Fruit fly (Drosophila melanogaster) whole organism, pupa: ENCODE results near the gene CG42529.
"Not testable (repeated sequence)": the region's sequence is repeated elsewhere in the genome, so short reads cannot be mapped to it uniquely, and the experiment has no call there.

Experiments
- CG10348 ChIP-seq: fragments of 200-800 bp; sonication (Bioruptor generic); IDR thresholded peaks from 2 replicates; pipeline ENCODE4 v1.3.6; 2022; ENCODE audit warnings: missing biosample characterization, missing genetic modification characterization
- CG12605 ChIP-seq: fragments of 200-800 bp; sonication (Bioruptor generic); IDR thresholded peaks from 2 replicates; pipeline ENCODE4 v1.3.6; 2022; ENCODE audit warnings: missing biosample characterization, missing genetic modification characterization
- CG13204 ChIP-seq: fragments of 200-800 bp; sonication (Bioruptor generic); optimal IDR thresholded peaks from 2 replicates; lab custom pipeline; 2018; ENCODE audit warnings: missing biosample characterization, mild to moderate bottlenecking, missing genetic modification characterization, moderate library complexity
- CG14655 ChIP-seq: fragments of 200-800 bp; sonication (Bioruptor generic); optimal IDR thresholded peaks from 3 replicates; lab custom pipeline; 2017; ENCODE audit warnings: mild to moderate bottlenecking, missing biosample characterization, missing genetic modification reagents, missing genetic modification characterization
- CG15710 ChIP-seq: fragments of 200-800 bp; sonication (Bioruptor generic); optimal IDR thresholded peaks from 2 replicates; lab custom pipeline; 2018; ENCODE audit warnings: missing biosample characterization, mild to moderate bottlenecking, missing genetic modification characterization, moderate library complexity
- CG17806 ChIP-seq: fragments of 200-800 bp; sonication (Bioruptor generic); optimal IDR thresholded peaks from 2 replicates; lab custom pipeline; 2018; ENCODE audit warnings: missing biosample characterization, mild to moderate bottlenecking, missing genetic modification characterization, moderate library complexity
- CG32121 ChIP-seq: fragments of 200-800 bp; sonication (Bioruptor generic); IDR thresholded peaks from 2 replicates; pipeline ENCODE4 v1.3.6; 2022; ENCODE audit warnings: missing biosample characterization, missing genetic modification characterization
- CG34367 ChIP-seq: fragments of 200-800 bp; sonication (Bioruptor generic); optimal IDR thresholded peaks from 2 replicates; lab custom pipeline; 2018; ENCODE audit warnings: missing biosample characterization, mild to moderate bottlenecking, missing genetic modification characterization
- CG4496 ChIP-seq: fragments of 200-800 bp; sonication (Bioruptor generic); IDR thresholded peaks from 3 replicates; pipeline ENCODE4 v1.3.6; 2022; ENCODE audit warnings: missing biosample characterization, missing genetic modification characterization
- CG8301 ChIP-seq: fragments of 200-800 bp; sonication (Bioruptor generic); optimal IDR thresholded peaks from 2 replicates; lab custom pipeline; 2018; ENCODE audit warnings: missing biosample characterization, mild to moderate bottlenecking, missing genetic modification characterization
- CG9948 ChIP-seq: fragments of 200-800 bp; sonication (Bioruptor generic); optimal IDR thresholded peaks from 2 replicates; lab custom pipeline; 2018; ENCODE audit warnings: missing biosample characterization, mild to moderate bottlenecking, missing genetic modification characterization, moderate library complexity
- D1 ChIP-seq: fragments of 200-800 bp; sonication (Bioruptor generic); optimal IDR thresholded peaks from 2 replicates; lab custom pipeline; 2018; ENCODE audit warnings: missing biosample characterization, mild to moderate bottlenecking, missing genetic modification characterization, moderate library complexity
- EcR ChIP-seq: fragments of 200-800 bp; sonication (Bioruptor generic); optimal IDR thresholded peaks from 3 replicates; lab custom pipeline; 2019; ENCODE audit warnings: missing biosample characterization, missing genetic modification characterization, mild to moderate bottlenecking, moderate library complexity, missing genetic modification reagents
- Ets98B ChIP-seq: fragments of 200-800 bp; sonication (Bioruptor generic); IDR thresholded peaks from 2 replicates; pipeline ENCODE4 v1.3.6; 2022; ENCODE audit warnings: missing biosample characterization, missing genetic modification characterization
- Pif1A ChIP-seq: fragments of 200-800 bp; sonication (Bioruptor generic); optimal IDR thresholded peaks from 3 replicates; lab custom pipeline; 2016; ENCODE audit warnings: missing biosample characterization, missing genetic modification characterization
- Pif1B ChIP-seq: fragments of 200-800 bp; sonication (Bioruptor generic); optimal IDR thresholded peaks from 3 replicates; lab custom pipeline; 2016; ENCODE audit warnings: missing biosample characterization, missing genetic modification characterization
- Snoo ChIP-seq: fragments of 200-800 bp; sonication (Bioruptor generic); optimal IDR thresholded peaks from 3 replicates; lab custom pipeline; 2017; ENCODE audit warnings: missing biosample characterization, mild to moderate bottlenecking, missing genetic modification characterization, inconsistent platforms
- fd96Ca ChIP-seq: fragments of 200-800 bp; sonication (Bioruptor generic); IDR thresholded peaks from 3 replicates; pipeline ENCODE4 v1.3.6; 2022; ENCODE audit warnings: missing biosample characterization, missing genetic modification characterization
- gl ChIP-seq: fragments of 200-800 bp; sonication (Bioruptor generic); optimal IDR thresholded peaks from 2 replicates; lab custom pipeline; 2018; ENCODE audit warnings: missing biosample characterization, mild to moderate bottlenecking, missing genetic modification characterization
- rn ChIP-seq: fragments of 200-800 bp; sonication (Bioruptor generic); IDR thresholded peaks from 2 replicates; pipeline ENCODE4 v1.3.6; 2022; ENCODE audit warnings: missing biosample characterization, missing genetic modification characterization

Gene CG42529

dm6 chr3L:19703323-19703722 is 25.5 kb upstream of the CG42529 start:
- TF ChIP-seq CG17806 (tag; lab: Kevin White, UChicago): no peak
- no peak for TF ChIP-seq CG8301 (tag; lab: Kevin White, UChicago)
- peak; percentile 52 for TF ChIP-seq EcR (GFP tag; lab: Kevin White, UChicago)

dm6 chr3L:19704869-19705268 is 23.9 kb upstream of the CG42529 start:
- TF ChIP-seq CG8301 (tag; lab: Kevin White, UChicago) (no peak), CG15710 (no peak), CG17806 (tag; lab: Kevin White, UChicago) (no peak), CG13204 (no peak)

dm6 chr3L:19707570-19708146 is 21.1 kb upstream of the CG42529 start, which contains the start of gene serp:
Gene serp, minus strand, starts transcription at chr3L:19708015.
- no peak for TF ChIP-seq Snoo (tag; lab: Kevin White, UChicago)
- TF ChIP-seq CG9948: no peak
- no peak for TF ChIP-seq CG14655 (GFP tag; lab: Kevin White, UChicago)
- TF ChIP-seq CG4496 (GFP tag; lab: Robert Waterston, UW): 0 out of 3 replicates have a peak, but pooled peaks have one; percentile 60
- TF ChIP-seq, all 21 proteins: peak for 1

- TF ChIP-seq CG13204; Pif1B (GFP tag; lab: Kevin White, UChicago); CG32121: not testable (repeated sequence)
Observed at dm6 chr3L:19718228-19718627, 10.6 kb upstream of the CG42529 start, which contains the start of gene Trpml. Gene Trpml, minus strand, starts transcription at chr3L:19718328.

DNA sequence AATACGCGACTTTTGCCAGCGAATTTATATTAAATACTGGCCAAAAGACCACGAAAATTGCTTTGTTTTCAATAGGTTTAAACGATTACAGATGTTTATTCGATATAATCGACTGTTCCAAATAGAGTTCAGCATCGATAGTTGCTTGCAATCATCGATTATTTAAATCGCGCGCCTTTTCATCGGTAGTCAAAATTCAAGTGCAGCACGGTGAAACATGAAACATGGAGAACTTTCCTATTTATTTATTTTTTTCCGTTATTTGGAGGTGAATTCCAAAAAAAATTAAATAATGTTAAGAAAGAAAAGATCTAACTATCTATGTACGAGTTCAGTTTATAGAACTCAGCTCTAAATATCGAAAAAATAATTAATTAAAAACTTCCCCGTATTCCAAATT is 20.9 kb downstream of the CG42529 start, which contains the start of gene CG42638:
TSS of gene CG42638 (minus strand) at position 101 of the 400 bp plus-strand sequence.
- not testable (repeated sequence) for TF ChIP-seq Ets98B (GFP tag; lab: Robert Waterston, UW); CG17806 (tag; lab: Kevin White, UChicago); CG34367 (tag; lab: Kevin White, UChicago)

DNA sequence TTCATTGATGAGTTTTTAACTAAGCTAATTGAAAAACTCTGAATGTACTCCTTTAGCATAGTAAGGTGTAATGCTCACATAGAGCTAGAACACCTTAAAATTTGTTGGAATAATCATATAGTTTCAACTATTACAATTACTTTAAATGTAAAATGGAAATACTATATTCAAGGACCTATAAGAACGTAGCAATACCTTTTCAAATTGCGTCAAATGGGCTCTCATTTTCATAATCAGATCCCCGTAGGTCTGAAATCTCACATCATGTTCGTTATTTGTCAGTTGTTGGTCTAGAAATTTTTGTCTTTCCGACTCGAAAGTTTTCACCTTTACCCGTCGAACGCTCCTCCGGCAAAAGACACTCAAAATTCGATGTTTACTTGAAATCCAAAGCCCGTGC is 31.3 kb downstream of the CG42529 start, which contains the start of gene Vtld:
TSS of gene Vtld (plus strand) at position 301 of the 400 bp plus-strand sequence.
- not testable (repeated sequence) for TF ChIP-seq EcR (GFP tag; lab: Kevin White, UChicago); Snoo (tag; lab: Kevin White, UChicago); CG10348 (GFP tag; lab: Robert Waterston, UW)

DNA sequence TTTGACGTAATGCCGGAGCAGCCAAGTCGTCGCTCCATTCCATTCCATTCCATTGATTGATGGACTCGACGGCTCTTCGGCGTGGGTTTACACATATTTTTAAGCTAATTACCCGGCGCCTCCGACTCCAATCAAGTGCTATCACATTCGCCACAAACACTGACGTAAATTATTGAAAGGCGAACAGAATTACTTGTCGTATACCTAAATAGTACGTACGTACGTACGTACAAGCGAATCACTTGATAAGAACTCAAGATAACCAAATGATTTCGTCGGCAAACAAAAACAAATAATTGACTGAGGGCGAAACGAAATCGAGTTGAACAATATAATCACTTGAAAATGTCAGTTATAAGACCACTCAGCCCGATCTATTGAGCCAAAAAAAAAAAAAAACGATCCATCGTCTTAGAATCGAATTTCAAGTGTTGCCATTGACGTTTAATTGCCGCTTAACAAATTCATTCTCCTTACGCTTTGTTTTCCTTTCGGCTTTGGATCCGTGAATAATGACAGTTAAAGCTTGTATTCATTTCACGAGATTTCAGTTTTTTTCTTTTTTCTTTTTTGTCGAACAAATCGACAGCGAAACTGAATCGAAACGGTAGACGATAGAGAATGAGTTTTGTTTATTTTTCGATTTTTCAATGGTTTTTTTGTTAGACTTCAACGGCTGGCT is 48.6 kb downstream of the CG42529 start:
- TF ChIP-seq Snoo (tag; lab: Kevin White, UChicago): no peak
- TF ChIP-seq EcR (GFP tag; lab: Kevin White, UChicago): no peak
- TF ChIP-seq CG8301 (tag; lab: Kevin White, UChicago): no peak
- no peak for TF ChIP-seq D1
- TF ChIP-seq CG4496 (GFP tag; lab: Robert Waterston, UW): no peak
- no peak for TF ChIP-seq rn (GFP tag; lab: Robert Waterston, UW)
- no peak for TF ChIP-seq CG17806 (tag; lab: Kevin White, UChicago)
- no peak for TF ChIP-seq CG14655 (GFP tag; lab: Kevin White, UChicago)
- TF ChIP-seq CG15710: no peak
- TF ChIP-seq Pif1A (GFP tag; lab: Kevin White, UChicago): no peak
- TF ChIP-seq Ets98B (GFP tag; lab: Robert Waterston, UW): no peak
- no peak for TF ChIP-seq Pif1B (GFP tag; lab: Kevin White, UChicago)
- TF ChIP-seq CG12605 (GFP tag; lab: Robert Waterston, UW): no peak
- no peak for TF ChIP-seq gl (tag; lab: Kevin White, UChicago)
- no peak for TF ChIP-seq CG10348 (GFP tag; lab: Robert Waterston, UW)
- no peak for TF ChIP-seq CG32121
- no peak for TF ChIP-seq CG34367 (tag; lab: Kevin White, UChicago)
- TF ChIP-seq CG9948: no peak
- TF ChIP-seq fd96Ca (GFP tag; lab: Robert Waterston, UW): no peak
- TF ChIP-seq, all 21 proteins: peak for 0

- TF ChIP-seq gl (tag; lab: Kevin White, UChicago): no peak
- no peak for TF ChIP-seq CG32121
- no peak for TF ChIP-seq Pif1B (GFP tag; lab: Kevin White, UChicago)
- no peak for TF ChIP-seq CG14655 (GFP tag; lab: Kevin White, UChicago)
- TF ChIP-seq CG4496 (GFP tag; lab: Robert Waterston, UW): no peak
- no peak for TF ChIP-seq Snoo (tag; lab: Kevin White, UChicago)
- no peak for TF ChIP-seq CG9948
- no peak for TF ChIP-seq rn (GFP tag; lab: Robert Waterston, UW)
- no peak for TF ChIP-seq D1
- no peak for TF ChIP-seq CG34367 (tag; lab: Kevin White, UChicago)
- TF ChIP-seq fd96Ca (GFP tag; lab: Robert Waterston, UW): no peak
- no peak for TF ChIP-seq CG15710
- no peak for TF ChIP-seq Pif1A (GFP tag; lab: Kevin White, UChicago)
- TF ChIP-seq CG10348 (GFP tag; lab: Robert Waterston, UW): no peak
- TF ChIP-seq, all 21 proteins: peak for 0
Observed at dm6 chr3L:19778530-19778929, 49.7 kb downstream of the CG42529 start.
